Fruit fly (Drosophila melanogaster) whole organism, prepupa: ENCODE results near the gene CG14275.
A peak's percentile ranks its signal among the peaks of the same experiment; 100 is the strongest.

Source experiments
- Blimp-1 ChIP-seq: fragments of 200-800 bp; sonication (Bioruptor generic); optimal IDR thresholded peaks from 3 replicates; lab custom pipeline; 2017; ENCODE audit warnings: missing biosample characterization, missing genetic modification characterization, mild to moderate bottlenecking, moderate library complexity, missing genetic modification reagents
- CG10669 ChIP-seq: fragments of 200-800 bp; sonication (Bioruptor generic); optimal IDR thresholded peaks from 3 replicates; lab custom pipeline; 2018; ENCODE audit warnings: missing biosample characterization, mild to moderate bottlenecking, missing genetic modification characterization, moderate library complexity
- CG11294 ChIP-seq: fragments of 200-800 bp; sonication (Bioruptor generic); IDR thresholded peaks from 2 replicates; pipeline ENCODE4 v1.3.6; 2022; ENCODE audit warnings: missing biosample characterization, missing genetic modification characterization
- CG11762 ChIP-seq: fragments of 200-800 bp; sonication (Bioruptor generic); optimal IDR thresholded peaks from 3 replicates; lab custom pipeline; 2016; ENCODE audit warnings: missing biosample characterization, missing genetic modification characterization; ENCODE audit not compliant: insufficient read depth
- CG11902 ChIP-seq: fragments of 200-800 bp; sonication (Bioruptor generic); optimal IDR thresholded peaks from 3 replicates; lab custom pipeline; 2016; ENCODE audit warnings: missing biosample characterization, missing genetic modification characterization
- CG15336 ChIP-seq: fragments of 200-800 bp; sonication (Bioruptor generic); IDR thresholded peaks from 2 replicates; pipeline ENCODE4 v1.3.6; 2022; ENCODE audit warnings: missing biosample characterization, missing genetic modification characterization
- CG1621 ChIP-seq: fragments of 200-800 bp; sonication (Bioruptor generic); optimal IDR thresholded peaks from 3 replicates; lab custom pipeline; 2018; ENCODE audit warnings: missing biosample characterization, mild to moderate bottlenecking, missing genetic modification characterization
- CG16779 ChIP-seq: fragments of 200-800 bp; sonication (Bioruptor generic); optimal IDR thresholded peaks from 3 replicates; lab custom pipeline; 2017; ENCODE audit warnings: missing biosample characterization, mild to moderate bottlenecking, missing genetic modification characterization
- CG3032 ChIP-seq: fragments of 200-800 bp; optimal IDR thresholded peaks from 2 replicates; lab custom pipeline; 2019; ENCODE audit warnings: missing biosample characterization, mild to moderate bottlenecking, missing genetic modification characterization, moderate library complexity
- CG31627 ChIP-seq: fragments of 200-800 bp; sonication (Bioruptor generic); optimal IDR thresholded peaks from 3 replicates; lab custom pipeline; 2016; ENCODE audit warnings: missing biosample characterization, missing genetic modification characterization
- CG34406 ChIP-seq: fragments of 200-800 bp; sonication (Bioruptor generic); optimal IDR thresholded peaks from 3 replicates; lab custom pipeline; 2016; ENCODE audit warnings: missing biosample characterization, missing genetic modification characterization
- CG4318 ChIP-seq: fragments of 200-800 bp; sonication (Bioruptor generic); optimal IDR thresholded peaks from 3 replicates; lab custom pipeline; 2017; ENCODE audit warnings: missing biosample characterization, mild to moderate bottlenecking, missing genetic modification characterization
- CG6163 ChIP-seq: fragments of 200-800 bp; sonication (Bioruptor generic); IDR thresholded peaks from 3 replicates; pipeline ENCODE4 v1.3.6; 2022; ENCODE audit warnings: missing biosample characterization, missing genetic modification characterization
- CG6276 ChIP-seq: fragments of 200-800 bp; sonication (Bioruptor generic); optimal IDR thresholded peaks from 2 replicates; lab custom pipeline; 2017; ENCODE audit warnings: missing biosample characterization, mild to moderate bottlenecking, missing genetic modification characterization
- CG6792 ChIP-seq: fragments of 200-800 bp; sonication (Bioruptor generic); optimal IDR thresholded peaks from 3 replicates; lab custom pipeline; 2016; ENCODE audit warnings: missing biosample characterization, missing genetic modification characterization
- CG6808 ChIP-seq: fragments of 200-800 bp; sonication (Bioruptor generic); optimal IDR thresholded peaks from 3 replicates; lab custom pipeline; 2017; ENCODE audit warnings: missing biosample characterization, missing genetic modification characterization, mild to moderate bottlenecking, moderate library complexity, missing genetic modification reagents
- CG6854 ChIP-seq: fragments of 200-800 bp; sonication (Bioruptor generic); optimal IDR thresholded peaks from 2 replicates; lab custom pipeline; 2017; ENCODE audit warnings: missing biosample characterization, mild to moderate bottlenecking, missing genetic modification characterization
- CG7368 ChIP-seq: fragments of 200-800 bp; sonication (Bioruptor generic); optimal IDR thresholded peaks from 3 replicates; lab custom pipeline; 2016; ENCODE audit warnings: missing biosample characterization, missing genetic modification characterization
- CG8119 ChIP-seq: fragments of 200-800 bp; sonication (Bioruptor generic); IDR thresholded peaks from 3 replicates; pipeline ENCODE4 v1.3.6; 2022; ENCODE audit warnings: missing biosample characterization, missing genetic modification characterization
- CG8319 ChIP-seq: fragments of 200-800 bp; sonication (Bioruptor generic); optimal IDR thresholded peaks from 3 replicates; lab custom pipeline; 2016; ENCODE audit warnings: missing biosample characterization, missing genetic modification characterization
- CG8632 ChIP-seq: fragments of 200-800 bp; sonication (Bioruptor generic); optimal IDR thresholded peaks from 3 replicates; lab custom pipeline; 2016; ENCODE audit warnings: missing biosample characterization, missing genetic modification characterization
- Eip75B ChIP-seq: fragments of 200-800 bp; sonication (Bioruptor generic); optimal IDR thresholded peaks from 3 replicates; lab custom pipeline; 2016; ENCODE audit warnings: missing biosample characterization, missing genetic modification characterization
- Eip78C ChIP-seq: fragments of 200-800 bp; sonication (Bioruptor generic); peaks from one replicate; lab custom pipeline; 2016; ENCODE audit warnings: missing biosample characterization, missing genetic modification characterization
- Eip93F ChIP-seq: fragments of 200-800 bp; sonication (Bioruptor generic); optimal IDR thresholded peaks from 2 replicates; lab custom pipeline; 2016; ENCODE audit warnings: missing biosample characterization, mild to moderate bottlenecking, missing genetic modification characterization
- Ets96B ChIP-seq: fragments of 200-800 bp; optimal IDR thresholded peaks from 2 replicates; lab custom pipeline; 2019; ENCODE audit warnings: missing biosample characterization, mild to moderate bottlenecking, missing genetic modification characterization, moderate library complexity
- Hr39 ChIP-seq: fragments of 200-800 bp; sonication (Bioruptor generic); optimal IDR thresholded peaks from 2 replicates; lab custom pipeline; 2016; ENCODE audit warnings: missing biosample characterization, missing genetic modification characterization
- Hr4 ChIP-seq: fragments of 200-800 bp; sonication (Bioruptor generic); optimal IDR thresholded peaks from 3 replicates; lab custom pipeline; 2016; ENCODE audit warnings: missing biosample characterization, missing genetic modification characterization
- Lpt ChIP-seq: fragments of 200-800 bp; sonication (Bioruptor generic); optimal IDR thresholded peaks from 3 replicates; lab custom pipeline; 2016; ENCODE audit warnings: missing biosample characterization, missing genetic modification characterization
- Met ChIP-seq: fragments of 200-800 bp; sonication (Bioruptor generic); optimal IDR thresholded peaks from 3 replicates; lab custom pipeline; 2016; ENCODE audit warnings: missing biosample characterization, missing genetic modification characterization
- OdsH ChIP-seq: fragments of 200-800 bp; sonication (Bioruptor generic); optimal IDR thresholded peaks from 3 replicates; lab custom pipeline; 2016; ENCODE audit warnings: missing biosample characterization, missing genetic modification characterization
- acj6 ChIP-seq: fragments of 200-800 bp; sonication (Bioruptor generic); optimal IDR thresholded peaks from 3 replicates; lab custom pipeline; 2016; ENCODE audit warnings: missing biosample characterization, missing genetic modification characterization
- cyc ChIP-seq: fragments of 200-800 bp; sonication (Bioruptor generic); optimal IDR thresholded peaks from 3 replicates; lab custom pipeline; 2016; ENCODE audit warnings: missing biosample characterization, missing genetic modification characterization
- dac ChIP-seq: fragments of 200-800 bp; sonication (Bioruptor generic); optimal IDR thresholded peaks from 2 replicates; lab custom pipeline; 2017; ENCODE audit warnings: missing biosample characterization, mild to moderate bottlenecking, missing genetic modification characterization
- dsx ChIP-seq: fragments of 200-800 bp; optimal IDR thresholded peaks from 3 replicates; lab custom pipeline; 2019; ENCODE audit warnings: missing biosample characterization, mild to moderate bottlenecking, missing genetic modification characterization, moderate library complexity; ENCODE audit not compliant: poor library complexity, severe bottlenecking
- eg ChIP-seq: fragments of 200-800 bp; sonication (Bioruptor generic); IDR thresholded peaks from 3 replicates; pipeline ENCODE4 v1.3.6; 2022; ENCODE audit warnings: missing biosample characterization, missing genetic modification characterization
- fd85E ChIP-seq: fragments of 200-800 bp; sonication (Bioruptor generic); optimal IDR thresholded peaks from 3 replicates; lab custom pipeline; 2016; ENCODE audit warnings: missing biosample characterization, missing genetic modification characterization
- pdm3 ChIP-seq: fragments of 200-800 bp; sonication (Bioruptor generic); optimal IDR thresholded peaks from 3 replicates; lab custom pipeline; 2016; ENCODE audit warnings: missing biosample characterization, missing genetic modification characterization
- salr ChIP-seq, 2 experiments: fragments of 200-800 bp; sonication (Bioruptor generic); optimal IDR thresholded peaks; 3 replicates each; lab custom pipeline; 2016 to 2018; ENCODE audit warnings: missing biosample characterization in 2 of 2, missing genetic modification characterization in 2 of 2, mild to moderate bottlenecking in 1 of 2
- spab ChIP-seq: fragments of 200-800 bp; sonication (Bioruptor generic); optimal IDR thresholded peaks from 2 replicates; lab custom pipeline; 2017; ENCODE audit warnings: missing biosample characterization, mild to moderate bottlenecking, missing genetic modification characterization, missing genetic modification reagents
- ss ChIP-seq, 2 experiments: fragments of 200-800 bp; sonication (Bioruptor generic); optimal IDR thresholded peaks; 2 replicates in 1 of 2; 3 replicates in 1 of 2; lab custom pipeline; 2017 to 2018; ENCODE audit warnings: mild to moderate bottlenecking in 2 of 2, missing biosample characterization in 2 of 2, missing genetic modification characterization in 2 of 2, moderate library complexity in 1 of 2
- svp ChIP-seq: fragments of 200-800 bp; sonication (Bioruptor generic); peaks from one replicate; lab custom pipeline; 2016; ENCODE audit warnings: missing biosample characterization, missing genetic modification characterization
- topi ChIP-seq: fragments of 200-800 bp; sonication (Bioruptor generic); optimal IDR thresholded peaks from 3 replicates; lab custom pipeline; 2016; ENCODE audit warnings: missing biosample characterization, missing genetic modification characterization

CG14275 gene

DNA sequence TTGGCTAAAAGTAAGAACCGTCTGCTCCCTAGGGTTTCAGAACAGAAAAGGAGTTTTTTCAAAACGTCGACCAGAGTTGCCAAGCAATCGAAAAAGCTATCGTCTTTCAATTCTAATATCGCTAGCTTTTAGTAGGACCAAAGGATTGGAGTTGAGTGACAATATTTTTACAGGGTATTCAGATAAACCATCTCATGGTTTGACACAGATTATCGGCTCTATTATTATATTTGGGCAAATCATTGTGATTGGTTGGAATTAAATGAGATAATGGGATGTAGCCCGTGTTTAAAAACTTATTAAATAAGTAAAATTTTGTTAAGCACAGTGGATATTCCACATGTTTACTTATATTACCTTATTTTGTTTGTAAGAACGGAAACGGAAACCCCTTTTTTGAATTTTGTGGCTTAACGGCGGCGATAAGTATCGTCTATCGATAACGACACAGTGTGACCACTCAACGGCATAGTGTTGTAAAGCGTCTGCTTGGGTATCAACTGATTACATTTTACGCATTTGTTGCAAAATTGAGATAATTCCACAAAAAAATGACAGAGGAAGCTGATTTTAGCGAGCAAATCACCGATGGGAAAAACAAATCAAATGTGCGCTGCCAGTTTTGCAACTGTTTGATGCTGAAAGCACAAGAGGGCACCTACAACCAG lies 7.3 kb upstream of the CG14275 start, which contains the start of the genes mtsh and strat (continued):
- peak; percentile 53; the same call in 2 of the 3 replicates for TF ChIP-seq eg
- peak; percentile 85 for TF ChIP-seq dsx
- no peak for TF ChIP-seq CG31627
- TF ChIP-seq Lpt (GFP tag; lab: Kevin White, UChicago): no peak
- peak; percentile 21 for TF ChIP-seq CG11762
- peak; percentile 81 for TF ChIP-seq Eip78C (GFP tag; lab: Kevin White, UChicago)
- TF ChIP-seq CG8632 (GFP tag; lab: Kevin White, UChicago): no peak
- no peak for TF ChIP-seq svp
- peak; percentile 22 for TF ChIP-seq Blimp-1 (GFP tag; lab: Kevin White, UChicago)

DNA sequence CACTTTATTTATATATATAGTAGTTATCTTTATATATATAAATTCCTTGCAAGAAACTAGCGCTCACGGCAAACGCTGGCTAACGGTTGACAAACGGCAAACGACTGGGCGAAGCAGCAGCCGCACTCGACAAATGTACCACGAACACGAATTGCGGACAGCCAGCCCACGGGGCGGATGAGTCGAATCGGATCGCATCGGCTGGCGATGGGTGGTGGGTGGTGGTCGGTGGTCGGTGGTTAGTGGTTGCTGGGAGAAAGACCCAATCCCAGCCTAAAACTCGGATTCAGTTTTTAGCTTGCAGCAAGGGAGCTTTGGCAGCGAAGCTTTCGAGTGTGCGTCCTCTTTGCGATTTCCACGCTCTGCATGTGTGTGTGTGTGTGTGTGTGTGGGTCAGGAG lies 2.1 kb upstream of the CG14275 start, which contains the start of gene CG7781:
CG7781 (minus strand) TSS at position 260 of the 400 bp plus-strand sequence.
- TF ChIP-seq CG7368 (GFP tag; lab: Kevin White, UChicago): no peak
- no peak for TF ChIP-seq CG3032 (tag; lab: Kevin White, UChicago)
- TF ChIP-seq Lpt (GFP tag; lab: Kevin White, UChicago): no peak
- TF ChIP-seq OdsH (GFP tag; lab: Kevin White, UChicago): no peak
- peak; percentile 37; the same call in 1 of the 2 replicates for TF ChIP-seq CG15336 (GFP tag; lab: Robert Waterston, UW)
- TF ChIP-seq eg: 0 out of 3 replicates have a peak, but pooled peaks have one; percentile 13
- no peak for TF ChIP-seq Met
- no peak for TF ChIP-seq Hr39 (GFP tag; lab: Kevin White, UChicago)
- no peak for TF ChIP-seq CG10669
- 0 out of 3 replicates have a peak, but pooled peaks have one; percentile 13 for TF ChIP-seq CG8119 (GFP tag; lab: Robert Waterston, UW)

DNA sequence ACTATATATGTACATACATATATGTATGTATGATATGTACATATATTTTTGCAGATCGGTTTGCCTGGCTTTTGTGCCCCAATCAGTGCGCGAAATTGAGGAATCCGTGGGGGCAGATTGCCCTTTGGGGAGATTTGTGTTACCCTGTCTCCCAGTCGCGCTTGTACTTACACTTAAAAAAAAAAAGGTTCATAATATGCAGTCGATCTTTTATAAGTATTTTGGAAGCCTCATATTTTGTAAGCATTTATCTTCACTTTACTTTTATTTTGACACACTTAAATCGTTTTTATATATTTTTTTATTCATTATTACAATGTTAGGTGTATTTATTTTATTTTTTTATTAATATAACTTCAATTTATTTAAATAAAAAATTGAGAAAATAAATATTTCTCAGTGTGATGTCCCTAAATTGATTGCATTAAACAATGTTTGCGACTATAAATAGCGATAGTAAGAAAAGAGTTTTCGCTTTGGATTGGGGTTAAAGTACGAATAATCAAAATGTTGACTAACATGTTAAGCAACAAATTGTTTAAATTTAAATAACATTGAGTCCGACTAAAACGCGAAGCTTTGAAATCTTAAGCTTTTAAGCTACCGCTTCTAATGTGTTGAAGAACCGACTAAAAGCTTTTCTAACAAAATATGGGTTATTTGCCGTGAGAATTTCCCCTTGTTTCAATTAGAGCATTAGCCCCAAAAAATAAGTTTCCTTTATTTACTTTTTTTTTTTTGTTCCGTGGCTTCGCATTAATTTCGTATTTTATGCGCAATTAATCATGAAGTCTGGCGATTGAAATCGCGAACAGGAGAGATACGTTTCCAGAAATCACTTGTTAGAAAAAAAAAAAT lies 613 bp upstream of the CG14275 start:
- TF ChIP-seq CG4318 (GFP tag; lab: Kevin White, UChicago): peak; percentile 11
- TF ChIP-seq CG6163 (GFP tag; lab: Robert Waterston, UW): no peak
- TF ChIP-seq CG16779 (tag; lab: Kevin White, UChicago): no peak
- no peak for TF ChIP-seq Ets96B (tag; lab: Kevin White, UChicago)
- TF ChIP-seq Eip75B (GFP tag; lab: Kevin White, UChicago): no peak
- no peak for TF ChIP-seq CG10669
- peak; percentile 80 for TF ChIP-seq Eip78C (GFP tag; lab: Kevin White, UChicago)
- no peak for TF ChIP-seq CG6276 (GFP tag; lab: Kevin White, UChicago)
- TF ChIP-seq topi (GFP tag; lab: Kevin White, UChicago): peak; percentile 27
- no peak for TF ChIP-seq ss (GFP tag; optimal IDR thresholded peaks at IDR 0.05; lab: Kevin White, UChicago)
- TF ChIP-seq eg: peak; percentile 70; the same call in 1 of the 3 replicates
- TF ChIP-seq CG6854 (GFP tag; lab: Kevin White, UChicago): no peak
- peak; percentile 17 for TF ChIP-seq pdm3
- no peak for TF ChIP-seq Blimp-1 (GFP tag; lab: Kevin White, UChicago)
- no peak for TF ChIP-seq Hr4 (GFP tag; lab: Kevin White, UChicago)
- no peak for TF ChIP-seq CG8319 (GFP tag; lab: Kevin White, UChicago)
- TF ChIP-seq salr (GFP tag; optimal IDR thresholded peaks at IDR 0.05; lab: Kevin White, UChicago): no peak
- TF ChIP-seq CG6808 (GFP tag; lab: Kevin White, UChicago): no peak
- no peak for TF ChIP-seq CG11294 (GFP tag; lab: Robert Waterston, UW)
- TF ChIP-seq CG34406: peak; percentile 41
- TF ChIP-seq fd85E (GFP tag; lab: Kevin White, UChicago): no peak
- peak; percentile 44 for TF ChIP-seq Met
- TF ChIP-seq CG7368 (GFP tag; lab: Kevin White, UChicago): no peak
- no peak for TF ChIP-seq dac
- TF ChIP-seq CG1621 (tag; lab: Kevin White, UChicago): no peak
- TF ChIP-seq CG3032 (tag; lab: Kevin White, UChicago): no peak
- peak; percentile 28 for TF ChIP-seq CG8632 (GFP tag; lab: Kevin White, UChicago)
- TF ChIP-seq CG31627: peak; percentile 6
- peak; percentile 4 for TF ChIP-seq dsx
- TF ChIP-seq CG11902 (GFP tag; lab: Kevin White, UChicago): no peak
- no peak for TF ChIP-seq Eip93F (GFP tag; lab: Kevin White, UChicago)
- TF ChIP-seq CG15336 (GFP tag; lab: Robert Waterston, UW): peak; percentile 62; the same call in 1 of the 2 replicates
- peak; percentile 35 for TF ChIP-seq cyc (GFP tag; lab: Kevin White, UChicago)
- no peak for TF ChIP-seq CG11762
- peak; percentile 22 for TF ChIP-seq CG6792 (GFP tag; lab: Kevin White, UChicago)
- TF ChIP-seq Lpt (GFP tag; lab: Kevin White, UChicago): no peak
- TF ChIP-seq Hr39 (GFP tag; lab: Kevin White, UChicago): peak; percentile 16
- no peak for TF ChIP-seq spab (GFP tag; lab: Kevin White, UChicago)
- peak; percentile 1 for TF ChIP-seq acj6 (GFP tag; lab: Kevin White, UChicago)
